Worm (Caenorhabditis elegans): ENCODE data around the gene H43I07.4.

Gene H43I07.4

DNA sequence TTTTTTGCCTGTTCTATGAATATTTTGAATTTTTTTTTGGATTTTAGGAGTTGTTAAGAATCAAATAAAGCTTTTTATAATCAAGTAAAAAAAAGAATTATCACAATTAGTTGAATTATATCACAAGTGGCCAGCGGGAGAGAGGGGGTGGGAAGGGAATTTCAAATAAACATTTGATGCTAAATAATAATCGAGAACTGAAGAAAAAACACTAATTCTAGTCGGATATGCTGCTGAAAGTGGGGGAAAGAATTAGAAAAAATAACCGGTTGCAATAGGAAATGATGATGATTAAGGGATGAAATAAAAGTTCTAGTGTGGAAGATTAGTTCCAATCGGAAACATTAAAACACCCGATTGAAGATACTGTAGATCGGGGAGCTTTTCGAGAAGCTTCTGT lies 34.7 kb upstream of the H43I07.4 start:
- no peak for TF ChIP-seq lin-38 (GFP tag; IDR thresholded peaks at IDR 0.05)
- no peak for TF ChIP-seq F44E2.7 (GFP tag; IDR thresholded peaks at IDR 0.05)
- peak; percentile 98 for TF ChIP-seq aha-1 (tag)
- no peak for TF ChIP-seq spr-1 (tag; optimal IDR thresholded peaks at IDR 0.05)
- no peak for TF ChIP-seq spr-3 (GFP tag; optimal IDR thresholded peaks at IDR 0.05)

DNA sequence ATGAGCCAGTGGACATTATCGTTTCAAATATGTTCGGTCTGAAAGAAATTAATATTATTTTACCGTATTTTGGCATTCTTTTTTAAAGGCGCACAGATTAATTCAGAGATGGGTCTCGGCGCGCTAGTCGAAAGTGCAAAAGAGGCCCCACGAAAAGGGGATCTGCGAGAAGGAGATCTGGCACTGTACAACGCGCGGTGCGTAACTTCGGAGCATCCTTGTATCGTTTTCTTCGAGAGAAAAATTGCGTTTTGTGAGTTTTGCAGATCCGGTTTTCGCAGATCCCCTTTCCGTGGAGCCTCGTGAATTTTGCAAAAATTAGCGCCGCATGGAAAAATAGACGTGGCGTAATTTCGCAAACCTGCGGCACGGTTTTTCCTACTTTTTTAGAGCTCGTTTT lies 34.2 kb upstream of the H43I07.4 start:
- TF ChIP-seq rbr-2 (tag; optimal IDR thresholded peaks at IDR 0.05) = no peak
- no peak for TF ChIP-seq zfp-2 (tag; optimal IDR thresholded peaks at IDR 0.05)
- no peak for TF ChIP-seq mxl-2 (GFP tag; conservative IDR thresholded peaks at IDR 0.05)
- TF ChIP-seq dmd-8 (GFP tag; IDR thresholded peaks at IDR 0.05) = no peak
- no peak for TF ChIP-seq zip-11 (GFP tag; IDR thresholded peaks at IDR 0.05)
- TF ChIP-seq snpc-1.2 (GFP tag; IDR thresholded peaks at IDR 0.05) = no peak
- TF ChIP-seq ceh-20 (GFP tag; IDR thresholded peaks at IDR 0.05) = no peak
- no peak for TF ChIP-seq nhr-11 (tag; optimal IDR thresholded peaks at IDR 0.05)
- no peak for TF ChIP-seq nhr-102 (tag; optimal IDR thresholded peaks at IDR 0.05)
- no peak for TF ChIP-seq mxl-3 (GFP tag; optimal IDR thresholded peaks at IDR 0.05)
- TF ChIP-seq nhr-41 (GFP tag; IDR thresholded peaks at IDR 0.05) = no peak
- no peak for TF ChIP-seq Y48G9A.11 (GFP tag; IDR thresholded peaks at IDR 0.05)
- no peak for TF ChIP-seq set-16 (GFP tag; IDR thresholded peaks at IDR 0.05)
- TF ChIP-seq nhr-237 (tag; optimal IDR thresholded peaks at IDR 0.05) = no peak
- TF ChIP-seq ceh-44 (GFP tag; IDR thresholded peaks at IDR 0.05) = no peak
- no peak for TF ChIP-seq madf-5 (GFP tag; IDR thresholded peaks at IDR 0.05)
- TF ChIP-seq daf-16 (GFP tag; optimal IDR thresholded peaks at IDR 0.05) = no peak
- TF ChIP-seq daf-16 (tag; optimal IDR thresholded peaks at IDR 0.05) = no peak
- TF ChIP-seq daf-8 (GFP tag; IDR thresholded peaks at IDR 0.05) = no peak
- TF ChIP-seq dpl-1 (GFP tag; optimal IDR thresholded peaks at IDR 0.05) = no peak

DNA sequence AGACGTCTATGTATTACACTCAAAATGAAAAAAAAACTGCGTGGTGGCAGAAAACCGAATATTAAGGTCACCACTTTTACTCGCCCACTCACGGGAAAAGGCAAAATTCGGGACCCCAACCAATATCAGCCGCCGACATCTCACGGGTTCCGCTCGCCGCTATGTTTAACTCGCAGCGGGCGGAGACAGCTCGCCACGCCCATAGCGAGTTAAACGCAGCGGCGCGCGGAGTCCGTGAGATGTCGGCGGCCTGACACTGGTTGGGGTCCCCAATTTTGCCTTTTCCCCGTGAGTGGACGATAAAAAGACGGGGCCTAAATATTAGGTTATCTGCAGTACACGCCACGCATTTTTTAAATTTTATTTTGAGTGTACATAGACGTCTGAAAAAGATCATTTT lies 33.4 kb upstream of the H43I07.4 start:
- peak; percentile 25; the same call in 1 of the 2 replicates for TF ChIP-seq Y48G9A.11 (GFP tag; IDR thresholded peaks at IDR 0.05)
- TF ChIP-seq set-16 (GFP tag; IDR thresholded peaks at IDR 0.05) = peak; percentile 72
- 0 out of 2 replicates have a peak, but pooled peaks have one; percentile 8 for TF ChIP-seq lin-38 (GFP tag; IDR thresholded peaks at IDR 0.05)
- TF ChIP-seq ceh-44 (GFP tag; IDR thresholded peaks at IDR 0.05) = no peak
- 0 out of 2 replicates have a peak, but pooled peaks have one; percentile 26 for TF ChIP-seq egl-43 (GFP tag; IDR thresholded peaks at IDR 0.05)
- no peak for TF ChIP-seq Y75B8A.6 (GFP tag; IDR thresholded peaks at IDR 0.05)

ce11 chrV:4185885-4186284 lies 30.1 kb upstream of the H43I07.4 start:
- no peak for TF ChIP-seq daf-16 (GFP tag; optimal IDR thresholded peaks at IDR 0.05)
- peak; percentile 54 for TF ChIP-seq daf-16 (tag; optimal IDR thresholded peaks at IDR 0.05)
- TF ChIP-seq ZK337.2 (GFP tag; IDR thresholded peaks at IDR 0.05) = no peak
- TF ChIP-seq madf-5 (GFP tag; IDR thresholded peaks at IDR 0.05) = no peak
- peak; percentile 6 for TF ChIP-seq nhr-28 (tag; optimal IDR thresholded peaks at IDR 0.05)

DNA sequence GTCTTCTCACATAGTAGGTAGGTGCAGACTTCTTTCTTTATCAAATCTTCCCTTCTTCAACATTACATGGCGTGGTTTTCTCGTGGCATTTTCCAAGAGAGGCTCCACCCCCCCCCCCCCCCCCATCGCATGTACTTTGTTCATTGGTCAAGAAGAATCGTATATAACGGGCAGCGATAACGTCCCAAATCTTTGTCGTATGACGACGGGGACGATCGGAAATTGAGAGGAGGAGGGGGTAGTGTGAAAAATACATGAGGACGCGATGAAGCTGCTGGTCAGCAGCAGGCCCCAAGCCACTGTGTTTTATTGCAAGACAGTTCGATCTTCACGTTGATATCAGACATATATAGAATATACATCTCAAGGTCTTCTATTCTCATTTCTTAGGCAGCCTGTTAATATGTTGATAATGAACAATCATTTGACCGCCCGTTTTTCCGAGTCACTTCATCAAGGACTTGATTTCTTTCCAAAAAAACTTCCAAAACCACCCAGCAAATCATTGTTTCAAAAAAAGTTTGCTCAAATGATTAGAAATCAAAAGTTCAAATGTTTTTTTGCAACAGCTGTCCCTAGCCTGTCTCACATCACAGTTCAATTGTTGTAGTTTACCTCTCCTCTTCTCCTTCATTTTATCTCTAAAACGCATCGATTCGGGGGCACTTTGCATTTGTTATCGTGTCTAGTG lies 29.4 kb upstream of the H43I07.4 start:
- no peak for TF ChIP-seq ces-1 (GFP tag; optimal IDR thresholded peaks at IDR 0.05)
- no peak for TF ChIP-seq nhr-25 (tag; optimal IDR thresholded peaks at IDR 0.05; ENCODE audit: borderline replicate concordance, insufficient read depth)
- peak; percentile 35 for TF ChIP-seq nhr-102 (tag; optimal IDR thresholded peaks at IDR 0.05)
- TF ChIP-seq lin-15B (tag; optimal IDR thresholded peaks at IDR 0.05) = no peak
- peak; percentile 45 for TF ChIP-seq pha-4 (GFP tag; IDR thresholded peaks at IDR 0.05)
- no peak for TF ChIP-seq pha-4 (tag; optimal IDR thresholded peaks at IDR 0.05)
- peak; percentile 90 for TF ChIP-seq hlh-11 (tag; optimal IDR thresholded peaks at IDR 0.05)
- TF ChIP-seq lin-29 (GFP tag; IDR thresholded peaks at IDR 0.05) = no peak
- no peak for TF ChIP-seq gei-8 (GFP tag; optimal IDR thresholded peaks at IDR 0.05)
- TF ChIP-seq attf-4 (tag; optimal IDR thresholded peaks at IDR 0.05) = no peak
- TF ChIP-seq R02D3.7 (tag; optimal IDR thresholded peaks at IDR 0.05) = no peak
- no peak for TF ChIP-seq nhr-77 (tag; optimal IDR thresholded peaks at IDR 0.05)
- TF ChIP-seq egl-43 (GFP tag; IDR thresholded peaks at IDR 0.05) = no peak
- TF ChIP-seq fkh-10 (GFP tag; optimal IDR thresholded peaks at IDR 0.05) = no peak
- no peak for TF ChIP-seq mep-1 (tag; optimal IDR thresholded peaks at IDR 0.05)
- no peak for TF ChIP-seq nhr-42 (GFP tag; IDR thresholded peaks at IDR 0.05)
- TF ChIP-seq daf-12 (tag; optimal IDR thresholded peaks at IDR 0.05) = no peak
- TF ChIP-seq zag-1 (tag; optimal IDR thresholded peaks at IDR 0.05) = no peak
